Fruit fly (Drosophila melanogaster): ENCODE measurements around the gene ppk.

The ppk gene

DNA sequence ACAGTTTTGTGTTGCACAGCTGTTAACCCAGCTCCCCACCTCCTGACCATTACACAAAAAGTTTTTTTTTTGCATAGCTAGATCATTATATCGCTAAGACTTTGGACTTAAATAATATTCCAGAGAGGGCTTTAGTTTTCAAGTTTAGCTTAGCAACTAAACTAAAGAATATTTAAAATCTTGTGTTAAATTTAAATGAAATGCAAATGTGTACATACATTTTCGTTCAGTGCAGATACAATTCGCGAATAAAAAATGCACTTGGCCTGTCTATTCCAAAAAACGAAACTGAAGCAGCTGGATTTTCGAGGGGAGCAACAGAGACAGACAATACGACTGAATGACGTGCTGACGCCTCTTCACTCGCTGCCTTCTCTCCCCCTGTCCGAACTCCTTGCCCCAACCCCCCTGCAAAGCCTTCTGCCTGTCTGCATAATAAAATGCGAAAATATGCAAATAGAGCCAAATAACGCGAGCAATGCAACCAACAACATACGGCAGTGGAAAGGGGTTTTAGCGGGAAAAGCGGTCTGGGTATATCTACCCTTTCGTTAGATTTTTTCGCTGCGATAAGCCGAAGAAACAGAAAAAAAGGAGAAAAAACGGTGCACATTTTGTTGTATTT lies 20.8 kb upstream of the ppk start (continued):
- TF ChIP-seq CG31627 (GFP tag; optimal IDR thresholded peaks at IDR 0.05) (no peak), CG1621 (tag; optimal IDR thresholded peaks at IDR 0.05) (no peak), Ets96B (tag; optimal IDR thresholded peaks at IDR 0.05) (peak; percentile 4), CG11294 (GFP tag; IDR thresholded peaks at IDR 0.05) (no peak), achi (GFP tag; optimal IDR thresholded peaks at IDR 0.05) (no peak), pdm3 (GFP tag; optimal IDR thresholded peaks at IDR 0.05) (no peak), CG16779 (tag; optimal IDR thresholded peaks at IDR 0.05) (no peak), CG8119 (GFP tag; IDR thresholded peaks at IDR 0.05) (no peak), ss (GFP tag; optimal IDR thresholded peaks at IDR 0.05) (no peak), Smox (GFP tag; optimal IDR thresholded peaks at IDR 0.05) (no peak), salr (GFP tag; optimal IDR thresholded peaks at IDR 0.05) (peak in 1 of 2 experiments; percentile 9), fd59A (GFP tag; optimal IDR thresholded peaks at IDR 0.05) (no peak), fd85E (GFP tag; optimal IDR thresholded peaks at IDR 0.05) (no peak), svp (GFP tag) (no peak), CG6792 (GFP tag; optimal IDR thresholded peaks at IDR 0.05) (no peak), Eip75B (GFP tag; optimal IDR thresholded peaks at IDR 0.05) (no peak), CG8632 (GFP tag; optimal IDR thresholded peaks at IDR 0.05) (no peak), CG4318 (GFP tag; optimal IDR thresholded peaks at IDR 0.05) (peak; percentile 24), Met (GFP tag; optimal IDR thresholded peaks at IDR 0.05) (peak; percentile 17), CG6163 (GFP tag; IDR thresholded peaks at IDR 0.05) (0 out of 3 replicates have a peak, but pooled peaks have one; percentile 22), dac (GFP tag; optimal IDR thresholded peaks at IDR 0.05) (no peak), fkh (GFP tag; optimal IDR thresholded peaks at IDR 0.05) (no peak), CG15336 (GFP tag; IDR thresholded peaks at IDR 0.05) (peak; percentile 39; the same call in 1 of the 2 replicates), CG10669 (GFP tag; optimal IDR thresholded peaks at IDR 0.05) (peak; percentile 5), Hr39 (GFP tag; optimal IDR thresholded peaks at IDR 0.05) (peak; percentile 12), CG6854 (GFP tag; optimal IDR thresholded peaks at IDR 0.05) (no peak), cyc (GFP tag; optimal IDR thresholded peaks at IDR 0.05) (no peak), topi (GFP tag; optimal IDR thresholded peaks at IDR 0.05) (no peak), CG9139 (GFP tag; optimal IDR thresholded peaks at IDR 0.05) (no peak), net (GFP tag; optimal IDR thresholded peaks at IDR 0.05) (no peak), Blimp-1 (GFP tag; optimal IDR thresholded peaks at IDR 0.05) (no peak), CG3032 (tag; optimal IDR thresholded peaks at IDR 0.05) (peak; percentile 13), Hr38 (GFP tag; optimal IDR thresholded peaks at IDR 0.05) (no peak), CG6276 (GFP tag; optimal IDR thresholded peaks at IDR 0.05) (no peak)

dm6 chr2L:14400676-14401075 lies 19.7 kb upstream of the ppk start:
- peak; percentile 26 for TF ChIP-seq CG11762 (GFP tag; optimal IDR thresholded peaks at IDR 0.05; ENCODE audit: insufficient read depth)
- TF ChIP-seq Hr4 (GFP tag; optimal IDR thresholded peaks at IDR 0.05), result peak; percentile 39
- peak; percentile 22 for TF ChIP-seq Ets96B (tag; optimal IDR thresholded peaks at IDR 0.05)
- TF ChIP-seq cyc (GFP tag; optimal IDR thresholded peaks at IDR 0.05), result peak; percentile 31
- TF ChIP-seq CG6808 (GFP tag; optimal IDR thresholded peaks at IDR 0.05), result peak; percentile 26
- peak; percentile 8 for TF ChIP-seq dsx (GFP tag; optimal IDR thresholded peaks at IDR 0.05; ENCODE audit: poor library complexity, severe bottlenecking)
- TF ChIP-seq CG15336 (GFP tag; IDR thresholded peaks at IDR 0.05), result 0 out of 2 replicates have a peak, but pooled peaks have one; percentile 18
- TF ChIP-seq Eip78C (GFP tag), result peak; percentile 83
- no peak for TF ChIP-seq CG6163 (GFP tag; IDR thresholded peaks at IDR 0.05)
- peak; percentile 2 for TF ChIP-seq Smox (GFP tag; optimal IDR thresholded peaks at IDR 0.05)
- TF ChIP-seq Eip93F (GFP tag; optimal IDR thresholded peaks at IDR 0.05), result no peak
- peak; percentile 2 for TF ChIP-seq achi (GFP tag; optimal IDR thresholded peaks at IDR 0.05)
- TF ChIP-seq Sox15 (GFP tag; optimal IDR thresholded peaks at IDR 0.05), result no peak
- TF ChIP-seq lz (GFP tag; optimal IDR thresholded peaks at IDR 0.05), result peak; percentile 57
- TF ChIP-seq CG10631 (GFP tag; optimal IDR thresholded peaks at IDR 0.05), result peak; percentile 34
- TF ChIP-seq Ets21C (GFP tag; optimal IDR thresholded peaks at IDR 0.05), result peak; percentile 25
- no peak for TF ChIP-seq Sox102F (GFP tag; optimal IDR thresholded peaks at IDR 0.05)
- no peak for TF ChIP-seq CG6276 (GFP tag; optimal IDR thresholded peaks at IDR 0.05)
- TF ChIP-seq fd85E (GFP tag; optimal IDR thresholded peaks at IDR 0.05), result no peak
- peak; percentile 11 for TF ChIP-seq CG3919 (GFP tag; optimal IDR thresholded peaks at IDR 0.05)
- TF ChIP-seq net (GFP tag; optimal IDR thresholded peaks at IDR 0.05), result peak; percentile 8
- peak; percentile 37 for TF ChIP-seq Hr39 (GFP tag; optimal IDR thresholded peaks at IDR 0.05)
- peak; percentile 49 for TF ChIP-seq CG3032 (tag; optimal IDR thresholded peaks at IDR 0.05)
- TF ChIP-seq Gug (GFP tag; IDR thresholded peaks at IDR 0.05), result 0 out of 2 replicates have a peak, but pooled peaks have one; percentile 10
- TF ChIP-seq CG8119 (GFP tag; IDR thresholded peaks at IDR 0.05), result 0 out of 3 replicates have a peak, but pooled peaks have one; percentile 24
- no peak for TF ChIP-seq Hr38 (GFP tag; optimal IDR thresholded peaks at IDR 0.05)
- TF ChIP-seq CG6792 (GFP tag; optimal IDR thresholded peaks at IDR 0.05), result no peak
- TF ChIP-seq CG6854 (GFP tag; optimal IDR thresholded peaks at IDR 0.05), result no peak
- no peak for TF ChIP-seq CG8319 (GFP tag; optimal IDR thresholded peaks at IDR 0.05)
